Worm (Caenorhabditis elegans): Measurements from ENCODE around the gene Y59H11AM.1.

- TF ChIP-seq lin-39 (tag; optimal IDR thresholded peaks at IDR 0.05) = no peak
- TF ChIP-seq unc-62 (GFP tag; optimal IDR thresholded peaks at IDR 0.05) = no peak
- TF ChIP-seq R02D3.7 (tag; optimal IDR thresholded peaks at IDR 0.05) = no peak
- no peak for TF ChIP-seq mdl-1 (tag; optimal IDR thresholded peaks at IDR 0.05)
- TF ChIP-seq lin-15B (tag; optimal IDR thresholded peaks at IDR 0.05) = no peak
- no peak for TF ChIP-seq nhr-237 (tag; optimal IDR thresholded peaks at IDR 0.05)
- no peak for TF ChIP-seq ztf-11 (tag; optimal IDR thresholded peaks at IDR 0.05)
- TF ChIP-seq nhr-43 (tag; optimal IDR thresholded peaks at IDR 0.05; ENCODE audit: poor library complexity, severe bottlenecking) = no peak
- TF ChIP-seq fos-1 (tag; optimal IDR thresholded peaks at IDR 0.05) = no peak
- no peak for TF ChIP-seq egl-5 (tag; optimal IDR thresholded peaks at IDR 0.05)
- no peak for TF ChIP-seq ceh-82 (tag; optimal IDR thresholded peaks at IDR 0.05)
Observed at ce11 chrIV:8614680-8615079, 43.4 kb downstream of the Y59H11AM.1 start, which contains the start of gene cyp-33E3.
